Worm (Caenorhabditis elegans) whole organism, L1 larva: ENCODE data around the gene C47A4.1.

Experiments
- C04F5.9 ChIP-seq: sonication (generic microtip); optimal IDR thresholded peaks from 2 replicates; lab custom pipeline; 2016; ENCODE audit warnings: missing genetic modification characterization, missing compliant biosample characterization
- C34B4.2 ChIP-seq: sonication (generic microtip); optimal IDR thresholded peaks from 2 replicates; lab custom pipeline; 2017; ENCODE audit warnings: mild to moderate bottlenecking, missing genetic modification characterization, missing compliant biosample characterization
- F16B12.6 ChIP-seq: fragments of 150-350 bp; optimal IDR thresholded peaks from 2 replicates; lab custom pipeline; 2014; ENCODE audit warnings: missing biosample characterization, missing genetic modification characterization
- alr-1 ChIP-seq: fragments of 200-800 bp; sonication (Bioruptor generic); optimal IDR thresholded peaks from 2 replicates; lab custom pipeline; 2018; ENCODE audit warnings: borderline replicate concordance, mild to moderate bottlenecking, missing genetic modification characterization, missing compliant biosample characterization
- blmp-1 ChIP-seq: fragments of 150-350 bp; optimal IDR thresholded peaks from 2 replicates; lab custom pipeline; 2014; ENCODE audit warnings: missing biosample characterization, missing genetic modification characterization
- ceh-63 ChIP-seq: fragments of 200-800 bp; sonication (Bioruptor generic); optimal IDR thresholded peaks from 2 replicates; lab custom pipeline; 2018; ENCODE audit warnings: mild to moderate bottlenecking, missing genetic modification characterization, missing compliant biosample characterization
- ceh-8 ChIP-seq: fragments of 200-800 bp; sonication (Bioruptor generic); optimal IDR thresholded peaks from 2 replicates; lab custom pipeline; 2018; ENCODE audit warnings: mild to moderate bottlenecking, missing genetic modification characterization, moderate library complexity, missing compliant biosample characterization
- ceh-82 ChIP-seq, 3 experiments: fragments of 150-350 bp in 1 of 3; sonication (generic microtip) in 2 of 3; optimal IDR thresholded peaks; 2 replicates each; lab custom pipeline; 2014 to 2017; ENCODE audit warnings: missing biosample characterization in 3 of 3, missing genetic modification characterization in 3 of 3
- ceh-90 ChIP-seq: sonication (generic microtip); optimal IDR thresholded peaks from 2 replicates; lab custom pipeline; 2016; ENCODE audit warnings: missing genetic modification characterization, missing compliant biosample characterization
- ces-1 ChIP-seq: fragments of 150-350 bp; optimal IDR thresholded peaks from 2 replicates; lab custom pipeline; 2014; ENCODE audit warnings: missing biosample characterization, missing genetic modification reagents, missing genetic modification characterization
- dsc-1 ChIP-seq: sonication (generic microtip); optimal IDR thresholded peaks from 2 replicates; lab custom pipeline; 2016; ENCODE audit warnings: mild to moderate bottlenecking, missing genetic modification characterization, missing compliant biosample characterization
- efl-1 ChIP-seq, 4 experiments: fragments of 150-350 bp; optimal IDR thresholded peaks in 3 of 4; peaks in 1 of 4; 1 replicate in 1 of 4; 2 replicates in 3 of 4; lab custom pipeline; 2014; ENCODE audit warnings: missing biosample characterization in 2 of 4, missing genetic modification characterization in 2 of 4, missing genetic modification reagents in 2 of 4
- efl-3 ChIP-seq: fragments of 200-800 bp; sonication (Bioruptor generic); optimal IDR thresholded peaks from 2 replicates; lab custom pipeline; 2018; ENCODE audit warnings: mild to moderate bottlenecking, missing genetic modification characterization, missing compliant biosample characterization
- egl-13 ChIP-seq: sonication (generic microtip); optimal IDR thresholded peaks from 2 replicates; lab custom pipeline; 2016; ENCODE audit warnings: missing genotype, missing genetic modification reagents, missing genetic modification characterization, missing compliant biosample characterization
- elt-2 ChIP-seq: sonication (generic microtip); optimal IDR thresholded peaks from 2 replicates; lab custom pipeline; 2016; ENCODE audit warnings: missing genetic modification characterization, mild to moderate bottlenecking, inconsistent platforms, missing compliant biosample characterization, missing genetic modification reagents
- fkh-10 ChIP-seq: sonication (generic microtip); optimal IDR thresholded peaks from 2 replicates; lab custom pipeline; 2017; ENCODE audit warnings: missing biosample characterization, missing genetic modification reagents, missing genetic modification characterization
- hlh-4 ChIP-seq: sonication (generic microtip); optimal IDR thresholded peaks from 2 replicates; lab custom pipeline; 2016; ENCODE audit warnings: mild to moderate bottlenecking, missing genetic modification characterization, missing compliant biosample characterization
- irx-1 ChIP-seq: sonication (generic microtip); optimal IDR thresholded peaks from 2 replicates; lab custom pipeline; 2016; ENCODE audit warnings: missing genetic modification characterization, missing compliant biosample characterization
- isw-1 ChIP-seq: fragments of 200-800 bp; sonication (Bioruptor generic); IDR thresholded peaks from 2 replicates; pipeline ENCODE4 v1.3.6; 2022; ENCODE audit warnings: missing genetic modification characterization, missing compliant biosample characterization
- lin-14 ChIP-seq: fragments of 200-800 bp; sonication (Bioruptor generic); optimal IDR thresholded peaks from 2 replicates; lab custom pipeline; 2018; ENCODE audit warnings: mild to moderate bottlenecking, missing genetic modification characterization, moderate library complexity, missing compliant biosample characterization
- lin-35 ChIP-seq, 2 experiments: fragments of 150-350 bp; optimal IDR thresholded peaks; 2 replicates each; lab custom pipeline; 2014; ENCODE audit warnings: missing biosample characterization in 2 of 2, missing genetic modification characterization in 2 of 2, missing genetic modification reagents in 2 of 2
- lin-39 ChIP-seq: fragments of 150-350 bp; optimal IDR thresholded peaks from 2 replicates; lab custom pipeline; 2014; ENCODE audit warnings: missing biosample characterization, missing genetic modification reagents, missing genetic modification characterization
- lir-3 ChIP-seq: sonication (generic microtip); optimal IDR thresholded peaks from 2 replicates; lab custom pipeline; 2016; ENCODE audit warnings: mild to moderate bottlenecking, missing genetic modification characterization, moderate library complexity, missing compliant biosample characterization; ENCODE audit not compliant: poor library complexity
- lsy-2 ChIP-seq, 2 experiments: fragments of 150-350 bp; optimal IDR thresholded peaks; 2 replicates each; lab custom pipeline; 2014; ENCODE audit warnings: missing biosample characterization in 2 of 2, missing genetic modification characterization in 2 of 2
- mab-9 ChIP-seq: fragments of 200-800 bp; sonication (Bioruptor generic); IDR thresholded peaks from 2 replicates; pipeline ENCODE4 v1.3.6; 2022; ENCODE audit warnings: missing genetic modification reagents, missing genetic modification characterization, missing compliant biosample characterization
- mdl-1 ChIP-seq, 2 experiments: fragments of 150-350 bp; optimal IDR thresholded peaks; 2 replicates each; lab custom pipeline; 2014 to 2017; ENCODE audit warnings: missing biosample characterization in 2 of 2, missing genetic modification characterization in 2 of 2, inconsistent platforms in 1 of 2
- mep-1 ChIP-seq: fragments of 150-350 bp; optimal IDR thresholded peaks from 2 replicates; lab custom pipeline; 2014; ENCODE audit warnings: missing biosample characterization, missing genetic modification characterization
- nhr-20 ChIP-seq: sonication (generic microtip); optimal IDR thresholded peaks from 2 replicates; lab custom pipeline; 2016; ENCODE audit warnings: mild to moderate bottlenecking, missing genetic modification characterization, missing compliant biosample characterization
- nhr-237 ChIP-seq: fragments of 150-350 bp; optimal IDR thresholded peaks from 2 replicates; lab custom pipeline; 2014; ENCODE audit warnings: missing biosample characterization, missing genetic modification characterization
- nhr-28 ChIP-seq: fragments of 150-350 bp; optimal IDR thresholded peaks from 2 replicates; lab custom pipeline; 2014; ENCODE audit warnings: missing biosample characterization, missing genetic modification characterization
- nhr-71 ChIP-seq: sonication (generic microtip); optimal IDR thresholded peaks from 2 replicates; lab custom pipeline; 2016; ENCODE audit warnings: mild to moderate bottlenecking, missing genetic modification characterization, moderate library complexity, missing compliant biosample characterization
- nhr-85 ChIP-seq: sonication (generic microtip); peaks from one replicate; lab custom pipeline; 2016; ENCODE audit warnings: missing genetic modification characterization, inconsistent platforms, missing compliant biosample characterization
- pax-3 ChIP-seq: fragments of 200-800 bp; sonication (Bioruptor generic); optimal IDR thresholded peaks from 2 replicates; lab custom pipeline; 2018; ENCODE audit warnings: mild to moderate bottlenecking, missing genetic modification characterization, moderate library complexity, missing compliant biosample characterization
- skn-1 ChIP-seq: fragments of 150-350 bp; optimal IDR thresholded peaks from 2 replicates; lab custom pipeline; 2014; ENCODE audit warnings: missing biosample characterization, missing genetic modification characterization
- snpc-4 ChIP-seq: fragments of 150-350 bp; optimal IDR thresholded peaks from 2 replicates; lab custom pipeline; 2014; ENCODE audit warnings: missing biosample characterization, missing genetic modification characterization
- tbx-2 ChIP-seq: sonication (generic microtip); optimal IDR thresholded peaks from 2 replicates; lab custom pipeline; 2016; ENCODE audit warnings: missing genetic modification characterization, missing compliant biosample characterization
- unc-30 ChIP-seq: sonication (generic microtip); optimal IDR thresholded peaks from 2 replicates; lab custom pipeline; 2017; ENCODE audit warnings: missing biosample characterization, missing genetic modification characterization
- unc-86 ChIP-seq: sonication (generic microtip); optimal IDR thresholded peaks from 2 replicates; lab custom pipeline; 2016; ENCODE audit warnings: missing genetic modification characterization, missing compliant biosample characterization
- unc-98 ChIP-seq: fragments of 200-800 bp; sonication (Bioruptor generic); IDR thresholded peaks from 2 replicates; pipeline ENCODE4 v1.3.6; 2022; ENCODE audit warnings: missing genetic modification characterization, missing compliant biosample characterization
- vab-15 ChIP-seq: sonication (generic microtip); optimal IDR thresholded peaks from 2 replicates; lab custom pipeline; 2017; ENCODE audit warnings: missing genotype, mild to moderate bottlenecking, missing genetic modification characterization, missing compliant biosample characterization
- zip-4 ChIP-seq: fragments of 200-800 bp; sonication (Bioruptor generic); optimal IDR thresholded peaks from 2 replicates; lab custom pipeline; 2018; ENCODE audit warnings: mild to moderate bottlenecking, missing genetic modification characterization, moderate library complexity, missing compliant biosample characterization

C47A4.1 gene

ce11 chrIV:13695302-13695701 lies 20.9 kb downstream of the C47A4.1 start:
- TF ChIP-seq nhr-20 (tag; lab: Kevin White, UChicago) (no peak), nhr-28 (no peak), C04F5.9 (tag; lab: Kevin White, UChicago) (no peak), lin-39 (tag; lab: Kevin White, UChicago) (no peak), snpc-4 (peak; percentile 55), fkh-10 (GFP tag; lab: Kevin White, UChicago) (no peak), unc-86 (tag; lab: Kevin White, UChicago) (no peak)

ce11 chrIV:13694600-13694999 lies 21.6 kb downstream of the C47A4.1 start:
- peak; percentile 79 for TF ChIP-seq mab-9 (GFP tag; lab: Robert Waterston, UW)
- TF ChIP-seq lin-14 (GFP tag; lab: Kevin White, UChicago) = peak; percentile 31
- TF ChIP-seq unc-30 (tag; lab: Kevin White, UChicago) = no peak
- no peak for TF ChIP-seq nhr-20 (tag; lab: Kevin White, UChicago)
- no peak for TF ChIP-seq ceh-63 (GFP tag; lab: Kevin White, UChicago)
- TF ChIP-seq lin-39 (tag; lab: Kevin White, UChicago) = peak; percentile 51
- no peak for TF ChIP-seq vab-15
- no peak for TF ChIP-seq C04F5.9 (tag; lab: Kevin White, UChicago)

- peak; percentile 14 for TF ChIP-seq tbx-2 (tag; lab: Kevin White, UChicago)
- no peak for TF ChIP-seq C34B4.2 (tag; lab: Kevin White, UChicago)
Observed at ce11 chrIV:13693976-13694375, 22.2 kb downstream of the C47A4.1 start.

ce11 chrIV:13692522-13692921 lies 23.7 kb downstream of the C47A4.1 start:
- peak; percentile 13 for TF ChIP-seq lin-14 (GFP tag; lab: Kevin White, UChicago)
- peak; percentile 4 for TF ChIP-seq irx-1
- peak; percentile 30 for TF ChIP-seq nhr-85
- TF ChIP-seq blmp-1 (tag; lab: Kevin White, UChicago) = peak; percentile 62
- no peak for TF ChIP-seq efl-1 (optimal IDR thresholded peaks at IDR 0.05; lab: Kevin White, UChicago)
- peak in 1 of 2 experiments; percentile 84 for TF ChIP-seq efl-1 (GFP tag; optimal IDR thresholded peaks at IDR 0.05 in 1 of 2; lab: Kevin White, UChicago)
- TF ChIP-seq C04F5.9 (tag; lab: Kevin White, UChicago) = no peak

- TF ChIP-seq isw-1 (GFP tag; lab: Robert Waterston, UW) (no peak), skn-1 (tag; lab: Kevin White, UChicago) (no peak), nhr-71 (tag; lab: Kevin White, UChicago) (peak; percentile 28), nhr-28 (no peak), pax-3 (tag; lab: Kevin White, UChicago) (no peak), ceh-63 (GFP tag; lab: Kevin White, UChicago) (no peak), zip-4 (GFP tag; lab: Kevin White, UChicago) (no peak), ces-1 (GFP tag; lab: Kevin White, UChicago) (no peak), fkh-10 (GFP tag; lab: Kevin White, UChicago) (no peak), efl-3 (GFP tag; lab: Kevin White, UChicago) (no peak), lsy-2 (tag; optimal IDR thresholded peaks at IDR 0.05; lab: Kevin White, UChicago) (no peak), elt-2 (tag; lab: Kevin White, UChicago) (no peak), egl-13 (tag; lab: Kevin White, UChicago) (no peak), unc-98 (GFP tag; lab: Robert Waterston, UW) (no peak), blmp-1 (tag; lab: Kevin White, UChicago) (peak; percentile 42), dsc-1 (tag; lab: Kevin White, UChicago) (no peak), unc-86 (tag; lab: Kevin White, UChicago) (no peak), lin-35 (GFP tag; optimal IDR thresholded peaks at IDR 0.05; lab: Kevin White, UChicago) (no peak), ceh-90 (tag; lab: Kevin White, UChicago) (no peak), alr-1 (tag; lab: Kevin White, UChicago) (no peak), ceh-8 (GFP tag; lab: Kevin White, UChicago) (no peak), nhr-237 (tag; lab: Kevin White, UChicago) (no peak), nhr-85 (no peak), mab-9 (GFP tag; lab: Robert Waterston, UW) (peak; percentile 88), F16B12.6 (no peak), unc-30 (tag; lab: Kevin White, UChicago) (no peak), lin-14 (GFP tag; lab: Kevin White, UChicago) (peak; percentile 75), mdl-1 (tag; optimal IDR thresholded peaks at IDR 0.05; lab: Kevin White, UChicago) (no peak), mep-1 (tag; lab: Kevin White, UChicago) (no peak), lir-3 (tag; lab: Kevin White, UChicago) (no peak), ceh-82 (tag; optimal IDR thresholded peaks at IDR 0.05; lab: Kevin White, UChicago) (no peak), lin-39 (tag; lab: Kevin White, UChicago) (peak; percentile 66), hlh-4 (tag; lab: Kevin White, UChicago) (no peak)
Observed at ce11 chrIV:13689302-13689880, 26.8 kb downstream of the C47A4.1 start, which contains the start of gene T23G4.2. Gene T23G4.2, minus strand, starts transcription at chrIV:13689556.
